Fruit fly (Drosophila melanogaster) Kc167 (cell line): ENCODE measurements around the gene CG5762.

Experiments used
- Myc ChIP-seq: fragments of >200 bp; optimal IDR thresholded peaks from 2 replicates; lab custom pipeline; 2017; ENCODE audit warnings: missing external identifiers
- Sin3A ChIP-seq: fragments of >200 bp; optimal IDR thresholded peaks from 2 replicates; lab custom pipeline; 2018; ENCODE audit warnings: missing external identifiers
- h ChIP-seq: fragments of >200 bp; optimal IDR thresholded peaks from 3 replicates; lab custom pipeline; 2018; ENCODE audit warnings: missing external identifiers
- insv ChIP-seq: fragments of >200 bp; optimal IDR thresholded peaks from 3 replicates; lab custom pipeline; 2018; ENCODE audit warnings: missing external identifiers
- psq ChIP-seq: fragments of >200 bp; optimal IDR thresholded peaks from 2 replicates; lab custom pipeline; 2017; ENCODE audit warnings: missing external identifiers
- ttk ChIP-seq: sonication (Bioruptor generic); optimal IDR thresholded peaks from 2 replicates; lab custom pipeline; 2017; ENCODE audit warnings: missing external identifiers

DNA sequence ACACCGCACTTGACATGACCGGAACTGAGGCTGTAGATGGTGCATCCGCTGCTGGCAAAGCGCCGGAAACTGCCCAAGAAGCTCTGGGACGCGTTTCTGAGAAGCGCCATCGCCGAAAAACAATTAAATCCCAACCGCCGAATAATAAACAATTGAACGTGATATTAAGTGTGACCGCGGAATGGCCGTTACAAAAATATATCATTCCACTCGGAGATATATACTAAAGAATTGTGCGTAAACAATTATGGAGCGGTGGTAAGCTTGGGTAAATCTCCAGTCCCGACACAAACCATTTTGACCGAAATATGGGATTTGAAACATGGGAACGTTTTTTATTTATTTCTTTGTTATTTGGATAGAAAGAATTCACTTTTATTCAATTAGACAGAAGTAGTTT lies 1.5 kb downstream of the CG5762 start, which contains the start of gene CG18528:
- TF ChIP-seq insv (lab: Kevin White, UChicago) = no peak
- no peak for TF ChIP-seq psq (lab: Kevin White, UChicago)
- no peak for TF ChIP-seq ttk (lab: Kevin White, UChicago)
- TF ChIP-seq h = no peak
- TF ChIP-seq Sin3A (lab: Kevin White, UChicago) = no peak
- TF ChIP-seq Myc (lab: Kevin White, UChicago) = no peak
